Fruit fly (Drosophila melanogaster): ENCODE measurements around the gene Smr.

Smr gene

DNA sequence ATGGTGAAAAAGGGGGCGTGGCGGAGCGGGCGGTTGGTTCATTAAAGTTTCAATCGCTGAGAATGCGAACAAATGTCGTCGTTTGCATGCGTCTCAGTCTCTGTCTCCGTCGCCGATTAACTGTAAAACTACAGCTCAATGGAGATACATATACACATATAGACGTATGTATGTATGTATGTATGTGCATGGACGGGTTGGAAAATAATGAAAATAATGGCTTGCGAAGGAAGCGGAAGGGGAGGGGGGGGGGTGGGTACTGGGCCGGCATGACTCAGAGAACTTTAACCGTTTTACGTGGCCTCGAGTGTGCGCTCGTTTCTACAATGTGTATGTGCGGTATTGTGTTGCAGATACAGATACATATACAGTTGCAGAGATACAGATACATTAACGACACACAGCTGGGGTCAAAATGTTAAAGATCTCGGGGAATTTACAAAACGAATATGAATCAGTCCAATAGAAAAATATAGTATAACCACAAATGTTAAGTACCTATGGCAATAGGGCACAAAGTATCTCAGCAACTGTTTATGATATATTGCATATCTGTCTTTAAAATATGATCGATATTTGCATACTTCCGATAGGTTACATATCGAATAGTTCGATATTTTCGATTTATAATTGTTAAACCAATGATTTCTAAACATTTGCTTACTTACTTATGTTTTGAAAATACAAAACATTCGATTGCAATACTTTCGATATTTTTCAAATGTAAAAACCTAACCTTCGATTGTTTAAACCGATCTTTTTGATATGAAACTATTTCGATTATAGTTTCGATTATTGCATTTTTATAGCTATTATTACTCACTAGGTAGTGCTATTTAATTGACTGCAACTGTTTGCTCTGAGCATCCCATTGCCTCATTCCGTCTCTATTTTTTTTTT, 17.9 kb downstream of the Smr start (continued):
- TF ChIP-seq CG5953 (GFP tag; IDR thresholded peaks at IDR 0.05): no peak
- TF ChIP-seq CG12236 (GFP tag; optimal IDR thresholded peaks at IDR 0.05): no peak
- peak; percentile 35 for TF ChIP-seq Asciz (GFP tag; optimal IDR thresholded peaks at IDR 0.05)
- no peak for TF ChIP-seq HLH54F (GFP tag; optimal IDR thresholded peaks at IDR 0.05)
- TF ChIP-seq zf30C (GFP tag; optimal IDR thresholded peaks at IDR 0.05): no peak
- TF ChIP-seq kah (GFP tag; optimal IDR thresholded peaks at IDR 0.05): no peak
- TF ChIP-seq CG2199 (GFP tag; IDR thresholded peaks at IDR 0.05): no peak
- peak; percentile 21 for TF ChIP-seq Ssrp (tag; optimal IDR thresholded peaks at IDR 0.05)
- TF ChIP-seq zen2 (GFP tag; IDR thresholded peaks at IDR 0.05; ENCODE audit: partially characterized antibody): no peak
- TF ChIP-seq slp2 (GFP tag; optimal IDR thresholded peaks at IDR 0.05): no peak
- 0 out of 3 replicates have a peak, but pooled peaks have one; percentile 29 for TF ChIP-seq H15 (GFP tag; IDR thresholded peaks at IDR 0.05)
- TF ChIP-seq seq (GFP tag; IDR thresholded peaks at IDR 0.05): no peak
- no peak for TF ChIP-seq corto (GFP tag; optimal IDR thresholded peaks at IDR 0.05)
- TF ChIP-seq GATAe (GFP tag; conservative IDR thresholded peaks at IDR 0.05): no peak
- TF ChIP-seq CG13296 (GFP tag; optimal IDR thresholded peaks at IDR 0.05): no peak
- no peak for TF ChIP-seq HHEX (GFP tag; optimal IDR thresholded peaks at IDR 0.05)
- TF ChIP-seq dmrt11E (tag; optimal IDR thresholded peaks at IDR 0.05): peak; percentile 28
- no peak for TF ChIP-seq cwo (GFP tag; optimal IDR thresholded peaks at IDR 0.05)
- no peak for TF ChIP-seq unc-4 (GFP tag; IDR thresholded peaks at IDR 0.05; ENCODE audit: partially characterized antibody)
- TF ChIP-seq CG5245 (GFP tag; optimal IDR thresholded peaks at IDR 0.05): no peak
- no peak for TF ChIP-seq br (optimal IDR thresholded peaks at IDR 0.05)
- TF ChIP-seq CG2120 (GFP tag; optimal IDR thresholded peaks at IDR 0.05): no peak
- TF ChIP-seq Side (GFP tag; optimal IDR thresholded peaks at IDR 0.05): no peak
- no peak for TF ChIP-seq CG6791 (GFP tag; IDR thresholded peaks at IDR 0.05; ENCODE audit: partially characterized antibody)
- TF ChIP-seq CG10267 (tag; optimal IDR thresholded peaks at IDR 0.05): peak; percentile 29
- TF ChIP-seq CG30020 (tag; optimal IDR thresholded peaks at IDR 0.05): no peak
- peak; percentile 62 for TF ChIP-seq kni (GFP tag; optimal IDR thresholded peaks at IDR 0.05)
- peak; percentile 26 for TF ChIP-seq Hsf (GFP tag; optimal IDR thresholded peaks at IDR 0.05)
- TF ChIP-seq CG7928 (GFP tag; optimal IDR thresholded peaks at IDR 0.05): no peak
- peak; percentile 38 for TF ChIP-seq CG30403 (GFP tag; optimal IDR thresholded peaks at IDR 0.05)
- no peak for TF ChIP-seq Hey (tag; optimal IDR thresholded peaks at IDR 0.05)
- TF ChIP-seq zfh1 (GFP tag; IDR thresholded peaks at IDR 0.05): no peak
- TF ChIP-seq chif (GFP tag; optimal IDR thresholded peaks at IDR 0.05): no peak
- peak; percentile 22 for TF ChIP-seq CG13424 (tag; optimal IDR thresholded peaks at IDR 0.05)
- no peak for TF ChIP-seq Gsc (GFP tag; IDR thresholded peaks at IDR 0.05)
- no peak for TF ChIP-seq CG9876 (GFP tag; optimal IDR thresholded peaks at IDR 0.05)
- TF ChIP-seq CG32767 (GFP tag; IDR thresholded peaks at IDR 0.05): no peak
- no peak for TF ChIP-seq CG4617 (GFP tag; optimal IDR thresholded peaks at IDR 0.05; ENCODE audit: borderline replicate concordance)
- no peak for TF ChIP-seq CG8944 (GFP tag; optimal IDR thresholded peaks at IDR 0.05)
- no peak for TF ChIP-seq HmgZ (tag; optimal IDR thresholded peaks at IDR 0.05)
- TF ChIP-seq CG9727 (GFP tag; optimal IDR thresholded peaks at IDR 0.05): peak; percentile 50
- TF ChIP-seq CG32772 (GFP tag; IDR thresholded peaks at IDR 0.05): peak; percentile 48
- TF ChIP-seq CG2202 (tag; optimal IDR thresholded peaks at IDR 0.05): no peak
- TF ChIP-seq CG18476 (GFP tag; optimal IDR thresholded peaks at IDR 0.05): peak; percentile 30
- TF ChIP-seq zfh2 (GFP tag; optimal IDR thresholded peaks at IDR 0.05): no peak
- no peak for TF ChIP-seq CG33213 (GFP tag; optimal IDR thresholded peaks at IDR 0.05)
- TF ChIP-seq tna (GFP tag; IDR thresholded peaks at IDR 0.05; ENCODE audit: partially characterized antibody): no peak
- TF ChIP-seq CG2678 (tag; optimal IDR thresholded peaks at IDR 0.05): peak; percentile 41
- no peak for TF ChIP-seq ems (GFP tag; optimal IDR thresholded peaks at IDR 0.05)
